ENCODE assay signal across 5 worm cellular contexts in genomic region chrIV:5762770-5763169, ce11.
TF ChIP-seq lines count a peak whose summit lies in the region.

No protein-coding gene starts in this region.

TF ChIP-seq in whole organism, L1 larva, 84 proteins besides CTCF, POLR2A, EP300 and RAD21 (continues in another document):
- TF ChIP-seq mdl-1 (tag; optimal IDR thresholded peaks at IDR 0.05; lab: Kevin White, UChicago), result peak in 1 of 2 experiments; percentile 10
- TF ChIP-seq grh-1 (GFP tag; IDR thresholded peaks at IDR 0.05; lab: Robert Waterston, UW), result peak; percentile 32; the same call in 1 of the 2 replicates
- TF ChIP-seq nhr-19 (GFP tag; conservative IDR thresholded peaks at IDR 0.05; lab: Robert Waterston, UW), result peak; percentile 36
- no peak for TF ChIP-seq ztf-11 (tag; optimal IDR thresholded peaks at IDR 0.05; lab: Kevin White, UChicago)
- TF ChIP-seq C04F5.9 (tag; optimal IDR thresholded peaks at IDR 0.05; lab: Kevin White, UChicago), result no peak
- peak; percentile 41 for TF ChIP-seq lin-14 (GFP tag; optimal IDR thresholded peaks at IDR 0.05; lab: Kevin White, UChicago)
- peak; percentile 43 for TF ChIP-seq elt-2 (tag; optimal IDR thresholded peaks at IDR 0.05; lab: Kevin White, UChicago)
- TF ChIP-seq ztf-4 (tag; optimal IDR thresholded peaks at IDR 0.05; lab: Kevin White, UChicago), result no peak
- TF ChIP-seq nhr-90 (tag; optimal IDR thresholded peaks at IDR 0.05; lab: Kevin White, UChicago; ENCODE audit: poor library complexity), result peak; percentile 36
- peak; percentile 4 for TF ChIP-seq nhr-47 (tag; optimal IDR thresholded peaks at IDR 0.05; lab: Kevin White, UChicago)
- peak; percentile 45 for TF ChIP-seq snu-23 (GFP tag; optimal IDR thresholded peaks at IDR 0.05; lab: Kevin White, UChicago)
- peak; percentile 77 for TF ChIP-seq nhr-85 (tag; lab: Kevin White, UChicago)
- TF ChIP-seq elt-3 (tag; optimal IDR thresholded peaks at IDR 0.05; lab: Kevin White, UChicago), result peak in 5 of 6 experiments; percentile 4 to 60 (median 27)
- no peak for TF ChIP-seq aly-2 (tag; optimal IDR thresholded peaks at IDR 0.05; lab: Kevin White, UChicago)
- TF ChIP-seq nhr-20 (tag; optimal IDR thresholded peaks at IDR 0.05; lab: Kevin White, UChicago), result peak; percentile 82
- peak; percentile 27 for TF ChIP-seq blmp-1 (tag; optimal IDR thresholded peaks at IDR 0.05; lab: Kevin White, UChicago)
- peak; percentile 55 for TF ChIP-seq nhr-71 (tag; optimal IDR thresholded peaks at IDR 0.05; lab: Kevin White, UChicago)
- peak in 1 of 2 experiments; percentile 56 for TF ChIP-seq lin-35 (GFP tag; optimal IDR thresholded peaks at IDR 0.05; lab: Kevin White, UChicago)

TF ChIP-seq in whole organism, L2 larva, 48 proteins besides CTCF, POLR2A, EP300 and RAD21:
- TF ChIP-seq sma-9 (GFP tag; optimal IDR thresholded peaks at IDR 0.05; lab: Kevin White, UChicago) (peak; percentile 88), sma-9 (tag; optimal IDR thresholded peaks at IDR 0.05; lab: Kevin White, UChicago) (no peak), nhr-25 (tag; optimal IDR thresholded peaks at IDR 0.05; lab: Kevin White, UChicago) (peak; percentile 43), elt-3 (tag; optimal IDR thresholded peaks at IDR 0.05; lab: Kevin White, UChicago) (no peak), nhr-237 (tag; optimal IDR thresholded peaks at IDR 0.05; lab: Kevin White, UChicago) (no peak), gmeb-1 (tag; optimal IDR thresholded peaks at IDR 0.05; lab: Kevin White, UChicago) (peak; percentile 4), crh-2 (tag; optimal IDR thresholded peaks at IDR 0.05; lab: Kevin White, UChicago) (peak; percentile 50), lin-13 (GFP tag; optimal IDR thresholded peaks at IDR 0.05; lab: Kevin White, UChicago) (no peak), fos-1 (tag; optimal IDR thresholded peaks at IDR 0.05; lab: Kevin White, UChicago) (peak; percentile 82), nhr-21 (tag; optimal IDR thresholded peaks at IDR 0.05; lab: Kevin White, UChicago) (peak; percentile 36), skn-1 (tag; optimal IDR thresholded peaks at IDR 0.05; lab: Kevin White, UChicago) (no peak), C34F6.9 (tag; optimal IDR thresholded peaks at IDR 0.05; lab: Kevin White, UChicago) (no peak), nhr-129 (tag; optimal IDR thresholded peaks at IDR 0.05; lab: Kevin White, UChicago) (peak; percentile 34), mbf-1 (tag; optimal IDR thresholded peaks at IDR 0.05; lab: Kevin White, UChicago) (no peak), F13H6.1 (tag; optimal IDR thresholded peaks at IDR 0.05; lab: Kevin White, UChicago) (peak; percentile 11), unc-62 (GFP tag; optimal IDR thresholded peaks at IDR 0.05; lab: Kevin White, UChicago) (no peak)

TF ChIP-seq in whole organism, L3 larva, 47 proteins besides CTCF, POLR2A, EP300 and RAD21 (continues in another document):
- TF ChIP-seq hmg-11 (tag; optimal IDR thresholded peaks at IDR 0.05; lab: Kevin White, UChicago) (no peak), nhr-11 (tag; optimal IDR thresholded peaks at IDR 0.05; lab: Kevin White, UChicago) (no peak), fkh-2 (tag; optimal IDR thresholded peaks at IDR 0.05; lab: Kevin White, UChicago) (no peak), nhr-25 (tag; optimal IDR thresholded peaks at IDR 0.05; lab: Kevin White, UChicago) (peak; percentile 10), zag-1 (tag; optimal IDR thresholded peaks at IDR 0.05; lab: Kevin White, UChicago) (no peak), nhr-76 (tag; optimal IDR thresholded peaks at IDR 0.05; lab: Kevin White, UChicago) (no peak), lin-15B (tag; optimal IDR thresholded peaks at IDR 0.05; lab: Kevin White, UChicago) (no peak), snpc-4 (tag; optimal IDR thresholded peaks at IDR 0.05; lab: Kevin White, UChicago) (no peak), elt-2 (tag; optimal IDR thresholded peaks at IDR 0.05; lab: Kevin White, UChicago) (peak; percentile 67), fos-1 (tag; optimal IDR thresholded peaks at IDR 0.05; lab: Kevin White, UChicago) (no peak), R02D3.7 (tag; optimal IDR thresholded peaks at IDR 0.05; lab: Kevin White, UChicago) (no peak), elt-1 (tag; optimal IDR thresholded peaks at IDR 0.05; lab: Kevin White, UChicago) (no peak), mml-1 (tag; optimal IDR thresholded peaks at IDR 0.05; lab: Kevin White, UChicago) (peak; percentile 6), nhr-67 (tag; optimal IDR thresholded peaks at IDR 0.05; lab: Kevin White, UChicago) (no peak), pqm-1 (tag; optimal IDR thresholded peaks at IDR 0.05; lab: Kevin White, UChicago) (peak; percentile 89), nhr-43 (tag; optimal IDR thresholded peaks at IDR 0.05; lab: Kevin White, UChicago; ENCODE audit: poor library complexity, severe bottlenecking) (peak; percentile 22), unc-62 (GFP tag; optimal IDR thresholded peaks at IDR 0.05; lab: Kevin White, UChicago) (no peak), sea-2 (GFP tag; optimal IDR thresholded peaks at IDR 0.05; lab: Kevin White, UChicago) (no peak), pha-4 (tag; optimal IDR thresholded peaks at IDR 0.05; lab: Kevin White, UChicago) (no peak), eor-1 (tag; optimal IDR thresholded peaks at IDR 0.05; lab: Kevin White, UChicago) (no peak), jun-1 (tag; optimal IDR thresholded peaks at IDR 0.05; lab: Kevin White, UChicago) (peak; percentile 59), nhr-28 (tag; optimal IDR thresholded peaks at IDR 0.05; lab: Kevin White, UChicago) (no peak)

TF ChIP-seq in whole organism, L4 larva, 104 proteins besides CTCF, POLR2A, EP300 and RAD21 (continues in another document):
- TF ChIP-seq spr-1 (tag; optimal IDR thresholded peaks at IDR 0.05; lab: Kevin White, UChicago), result no peak
- no peak for TF ChIP-seq lin-39 (tag; optimal IDR thresholded peaks at IDR 0.05; lab: Kevin White, UChicago)
- TF ChIP-seq lsy-2 (tag; optimal IDR thresholded peaks at IDR 0.05; lab: Kevin White, UChicago), result no peak
- no peak for TF ChIP-seq cey-2 (tag; optimal IDR thresholded peaks at IDR 0.05; lab: Kevin White, UChicago; ENCODE audit: borderline replicate concordance, insufficient read depth)
- TF ChIP-seq pha-4 (GFP tag; IDR thresholded peaks at IDR 0.05; lab: Robert Waterston, UW), result no peak
- TF ChIP-seq pha-4 (tag; optimal IDR thresholded peaks at IDR 0.05; lab: Kevin White, UChicago), result no peak
- TF ChIP-seq nhr-10 (tag; optimal IDR thresholded peaks at IDR 0.05; lab: Kevin White, UChicago), result peak; percentile 40
- TF ChIP-seq mxl-2 (GFP tag; conservative IDR thresholded peaks at IDR 0.05; lab: Robert Waterston, UW), result peak; percentile 71; the same call in 1 of the 2 replicates
- no peak for TF ChIP-seq mes-2 (tag; optimal IDR thresholded peaks at IDR 0.05; lab: Kevin White, UChicago; ENCODE audit: poor library complexity, severe bottlenecking)
- no peak for TF ChIP-seq nhr-42 (GFP tag; IDR thresholded peaks at IDR 0.05; lab: Robert Waterston, UW)
- no peak for TF ChIP-seq arid-1 (GFP tag; conservative IDR thresholded peaks at IDR 0.05; lab: Robert Waterston, UW)
- TF ChIP-seq hmg-1.1 (GFP tag; IDR thresholded peaks at IDR 0.05; lab: Robert Waterston, UW), result no peak
- TF ChIP-seq F49E8.2 (tag; optimal IDR thresholded peaks at IDR 0.05; lab: Kevin White, UChicago; ENCODE audit: borderline replicate concordance), result no peak
- no peak for TF ChIP-seq zfp-3 (GFP tag; conservative IDR thresholded peaks at IDR 0.05; lab: Robert Waterston, UW)
- TF ChIP-seq mdt-29 (GFP tag; IDR thresholded peaks at IDR 0.05; lab: Robert Waterston, UW), result no peak
- TF ChIP-seq mxl-3 (GFP tag; optimal IDR thresholded peaks at IDR 0.05; lab: Kevin White, UChicago), result no peak
- no peak for TF ChIP-seq nhr-6 (tag; optimal IDR thresholded peaks at IDR 0.05; lab: Kevin White, UChicago)
- no peak for TF ChIP-seq tag-97 (GFP tag; IDR thresholded peaks at IDR 0.05; lab: Robert Waterston, UW)
- no peak for TF ChIP-seq daf-12 (tag; optimal IDR thresholded peaks at IDR 0.05; lab: Kevin White, UChicago)
- TF ChIP-seq hlh-30 (tag; optimal IDR thresholded peaks at IDR 0.05; lab: Kevin White, UChicago; ENCODE audit: insufficient read depth), result peak; percentile 58
- no peak for TF ChIP-seq nhr-111 (GFP tag; optimal IDR thresholded peaks at IDR 0.05; lab: Kevin White, UChicago)
- TF ChIP-seq Y5F2A.4 (GFP tag; optimal IDR thresholded peaks at IDR 0.05; lab: Kevin White, UChicago), result no peak

TF ChIP-seq in whole organism, young adult, 124 proteins besides CTCF, POLR2A, EP300 and RAD21:
- TF ChIP-seq nhr-80 (tag; optimal IDR thresholded peaks at IDR 0.05; lab: Kevin White, UChicago) (peak; percentile 56), xnd-1 (tag; optimal IDR thresholded peaks at IDR 0.05; lab: Kevin White, UChicago) (no peak), cebp-1 (GFP tag; IDR thresholded peaks at IDR 0.05; lab: Robert Waterston, UW) (no peak), cebp-1 (tag; optimal IDR thresholded peaks at IDR 0.05; lab: Kevin White, UChicago) (peak; percentile 11)
